Fruit fly (Drosophila melanogaster) whole organism, pupa: ENCODE measurements around the gene hb.

Source experiments
- CG10348 ChIP-seq: fragments of 200-800 bp; sonication (Bioruptor generic); IDR thresholded peaks from 2 replicates; pipeline ENCODE4 v1.3.6; 2022; ENCODE audit warnings: missing biosample characterization, missing genetic modification characterization
- CG12605 ChIP-seq: fragments of 200-800 bp; sonication (Bioruptor generic); IDR thresholded peaks from 2 replicates; pipeline ENCODE4 v1.3.6; 2022; ENCODE audit warnings: missing biosample characterization, missing genetic modification characterization
- CG13204 ChIP-seq: fragments of 200-800 bp; sonication (Bioruptor generic); optimal IDR thresholded peaks from 2 replicates; lab custom pipeline; 2018; ENCODE audit warnings: missing biosample characterization, mild to moderate bottlenecking, missing genetic modification characterization, moderate library complexity
- CG14655 ChIP-seq: fragments of 200-800 bp; sonication (Bioruptor generic); optimal IDR thresholded peaks from 3 replicates; lab custom pipeline; 2017; ENCODE audit warnings: mild to moderate bottlenecking, missing biosample characterization, missing genetic modification reagents, missing genetic modification characterization
- CG15710 ChIP-seq: fragments of 200-800 bp; sonication (Bioruptor generic); optimal IDR thresholded peaks from 2 replicates; lab custom pipeline; 2018; ENCODE audit warnings: missing biosample characterization, mild to moderate bottlenecking, missing genetic modification characterization, moderate library complexity
- CG17806 ChIP-seq: fragments of 200-800 bp; sonication (Bioruptor generic); optimal IDR thresholded peaks from 2 replicates; lab custom pipeline; 2018; ENCODE audit warnings: missing biosample characterization, mild to moderate bottlenecking, missing genetic modification characterization, moderate library complexity
- CG32121 ChIP-seq: fragments of 200-800 bp; sonication (Bioruptor generic); IDR thresholded peaks from 2 replicates; pipeline ENCODE4 v1.3.6; 2022; ENCODE audit warnings: missing biosample characterization, missing genetic modification characterization
- CG34367 ChIP-seq: fragments of 200-800 bp; sonication (Bioruptor generic); optimal IDR thresholded peaks from 2 replicates; lab custom pipeline; 2018; ENCODE audit warnings: missing biosample characterization, mild to moderate bottlenecking, missing genetic modification characterization
- CG4496 ChIP-seq: fragments of 200-800 bp; sonication (Bioruptor generic); IDR thresholded peaks from 3 replicates; pipeline ENCODE4 v1.3.6; 2022; ENCODE audit warnings: missing biosample characterization, missing genetic modification characterization
- CG8159 ChIP-seq: fragments of 200-800 bp; sonication (Bioruptor generic); optimal IDR thresholded peaks from 3 replicates; lab custom pipeline; 2018; ENCODE audit warnings: missing biosample characterization, mild to moderate bottlenecking, missing genetic modification characterization, moderate library complexity
- CG8301 ChIP-seq: fragments of 200-800 bp; sonication (Bioruptor generic); optimal IDR thresholded peaks from 2 replicates; lab custom pipeline; 2018; ENCODE audit warnings: missing biosample characterization, mild to moderate bottlenecking, missing genetic modification characterization
- CG9948 ChIP-seq: fragments of 200-800 bp; sonication (Bioruptor generic); optimal IDR thresholded peaks from 2 replicates; lab custom pipeline; 2018; ENCODE audit warnings: missing biosample characterization, mild to moderate bottlenecking, missing genetic modification characterization, moderate library complexity
- D1 ChIP-seq: fragments of 200-800 bp; sonication (Bioruptor generic); optimal IDR thresholded peaks from 2 replicates; lab custom pipeline; 2018; ENCODE audit warnings: missing biosample characterization, mild to moderate bottlenecking, missing genetic modification characterization, moderate library complexity
- EcR ChIP-seq: fragments of 200-800 bp; sonication (Bioruptor generic); optimal IDR thresholded peaks from 3 replicates; lab custom pipeline; 2019; ENCODE audit warnings: missing biosample characterization, missing genetic modification characterization, mild to moderate bottlenecking, moderate library complexity, missing genetic modification reagents
- Ets98B ChIP-seq: fragments of 200-800 bp; sonication (Bioruptor generic); IDR thresholded peaks from 2 replicates; pipeline ENCODE4 v1.3.6; 2022; ENCODE audit warnings: missing biosample characterization, missing genetic modification characterization
- Pif1A ChIP-seq: fragments of 200-800 bp; sonication (Bioruptor generic); optimal IDR thresholded peaks from 3 replicates; lab custom pipeline; 2016; ENCODE audit warnings: missing biosample characterization, missing genetic modification characterization
- Pif1B ChIP-seq: fragments of 200-800 bp; sonication (Bioruptor generic); optimal IDR thresholded peaks from 3 replicates; lab custom pipeline; 2016; ENCODE audit warnings: missing biosample characterization, missing genetic modification characterization
- Snoo ChIP-seq: fragments of 200-800 bp; sonication (Bioruptor generic); optimal IDR thresholded peaks from 3 replicates; lab custom pipeline; 2017; ENCODE audit warnings: missing biosample characterization, mild to moderate bottlenecking, missing genetic modification characterization, inconsistent platforms
- fd96Ca ChIP-seq: fragments of 200-800 bp; sonication (Bioruptor generic); IDR thresholded peaks from 3 replicates; pipeline ENCODE4 v1.3.6; 2022; ENCODE audit warnings: missing biosample characterization, missing genetic modification characterization
- gl ChIP-seq: fragments of 200-800 bp; sonication (Bioruptor generic); optimal IDR thresholded peaks from 2 replicates; lab custom pipeline; 2018; ENCODE audit warnings: missing biosample characterization, mild to moderate bottlenecking, missing genetic modification characterization
- rn ChIP-seq: fragments of 200-800 bp; sonication (Bioruptor generic); IDR thresholded peaks from 2 replicates; pipeline ENCODE4 v1.3.6; 2022; ENCODE audit warnings: missing biosample characterization, missing genetic modification characterization

hb gene

DNA sequence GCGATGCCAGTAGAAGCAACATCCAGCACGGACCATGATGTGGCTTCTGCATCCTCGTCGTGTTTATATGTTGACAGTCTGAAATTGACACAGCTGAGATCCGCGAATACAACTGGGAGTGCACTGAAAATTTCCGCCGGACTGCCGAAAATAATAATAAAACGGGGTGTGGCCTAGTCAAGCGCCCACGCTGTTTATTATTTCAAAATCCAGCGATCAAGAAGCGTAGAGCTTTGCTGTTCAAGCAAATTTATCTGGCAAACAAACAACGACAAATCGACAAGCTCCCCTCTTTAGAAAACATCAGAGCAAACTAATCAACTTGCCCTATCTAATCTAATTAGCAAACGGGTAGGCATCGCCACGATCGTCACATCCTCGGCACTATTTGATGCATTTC, 43.6 kb downstream of the hb start:
- TF ChIP-seq CG10348 (GFP tag; lab: Robert Waterston, UW) (no peak), D1 (no peak), Ets98B (GFP tag; lab: Robert Waterston, UW) (no peak), fd96Ca (GFP tag; lab: Robert Waterston, UW) (no peak)

DNA sequence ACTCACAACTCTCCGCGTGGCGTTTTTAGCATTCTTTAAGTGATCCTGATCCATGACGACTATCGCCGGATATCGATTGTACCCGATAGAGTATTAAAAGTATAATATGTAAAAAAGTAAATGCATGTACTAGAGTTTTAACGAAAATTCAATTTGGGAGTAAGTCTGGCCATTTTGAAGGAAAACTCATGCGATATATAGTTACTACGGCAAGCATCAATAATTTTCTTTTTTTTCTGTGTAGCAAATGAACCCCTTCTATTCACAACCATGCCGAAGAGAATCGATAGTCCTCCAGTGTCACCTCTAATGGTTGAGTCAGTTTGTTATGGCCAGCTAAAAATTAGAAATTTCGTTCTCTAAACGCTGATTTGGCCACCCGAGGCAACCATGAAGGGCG, 44.9 kb downstream of the hb start, which contains the start of the genes Sys1 and Dhod:
Sys1 (plus strand) TSS at position 91 of the 400 bp plus-strand sequence.
Dhod (minus strand) TSS at position 186 of the 400 bp plus-strand sequence.
- TF ChIP-seq rn, result peak; percentile 59; the same call in 1 of the 2 replicates
- TF ChIP-seq CG4496 (GFP tag; lab: Robert Waterston, UW), result peak; percentile 91
- TF ChIP-seq CG9948 (tag; lab: Kevin White, UChicago), result peak; percentile 25
- TF ChIP-seq CG8159, result peak; percentile 38
- no peak for TF ChIP-seq CG10348 (GFP tag; lab: Robert Waterston, UW)
- TF ChIP-seq Pif1A (GFP tag; lab: Kevin White, UChicago), result peak; percentile 83
- no peak for TF ChIP-seq D1
- no peak; the same call in 1 of the 2 replicates for TF ChIP-seq CG12605
- TF ChIP-seq Snoo (tag; lab: Kevin White, UChicago), result peak; percentile 33
- TF ChIP-seq CG15710 (tag; lab: Kevin White, UChicago), result peak; percentile 53
- TF ChIP-seq Ets98B (GFP tag; lab: Robert Waterston, UW), result peak; percentile 70
- TF ChIP-seq CG13204 (GFP tag; lab: Kevin White, UChicago), result no peak
- TF ChIP-seq CG8301 (tag; lab: Kevin White, UChicago), result peak; percentile 50
- TF ChIP-seq fd96Ca (GFP tag; lab: Robert Waterston, UW), result peak; percentile 69; the same call in 2 of the 3 replicates
- TF ChIP-seq CG14655 (GFP tag; lab: Kevin White, UChicago), result peak; percentile 54
- no peak for TF ChIP-seq EcR (GFP tag; lab: Kevin White, UChicago)
- TF ChIP-seq CG17806 (tag; lab: Kevin White, UChicago), result peak; percentile 61
- TF ChIP-seq CG32121 (GFP tag; lab: Robert Waterston, UW), result peak; percentile 70
- peak; percentile 65 for TF ChIP-seq Pif1B (GFP tag; lab: Kevin White, UChicago)
- TF ChIP-seq CG34367, result no peak
- no peak for TF ChIP-seq gl (tag; lab: Kevin White, UChicago)

dm6 chr3R:8650741-8651140, 46.9 kb downstream of the hb start, which contains the start of the genes Mkk4 and SLIRP2:
Mkk4 (minus strand) TSS chr3R:8650796.
SLIRP2 (plus strand) TSS chr3R:8651084.
- TF ChIP-seq fd96Ca (GFP tag; lab: Robert Waterston, UW) (peak; percentile 99), CG17806 (tag; lab: Kevin White, UChicago) (peak; percentile 99), D1 (no peak), CG4496 (GFP tag; lab: Robert Waterston, UW) (peak; percentile 99), CG9948 (tag; lab: Kevin White, UChicago) (peak; percentile 98), EcR (GFP tag; lab: Kevin White, UChicago) (peak; percentile 50), Snoo (tag; lab: Kevin White, UChicago) (peak; percentile 97), CG13204 (GFP tag; lab: Kevin White, UChicago) (no peak), CG34367 (peak; percentile 99), Ets98B (GFP tag; lab: Robert Waterston, UW) (peak; percentile 99), CG10348 (GFP tag; lab: Robert Waterston, UW) (peak; percentile 93), Pif1B (GFP tag; lab: Kevin White, UChicago) (peak; percentile 99), rn (peak; percentile 97), CG8301 (tag; lab: Kevin White, UChicago) (peak; percentile 99), Pif1A (GFP tag; lab: Kevin White, UChicago) (peak; percentile 99), CG15710 (tag; lab: Kevin White, UChicago) (peak; percentile 99), CG12605 (peak; percentile 98), CG8159 (peak; percentile 99), CG32121 (GFP tag; lab: Robert Waterston, UW) (peak; percentile 98), CG14655 (GFP tag; lab: Kevin White, UChicago) (peak; percentile 99), gl (tag; lab: Kevin White, UChicago) (peak; percentile 93)

dm6 chr3R:8645580-8646220, 51.9 kb downstream of the hb start, which contains the start of gene Cyp313b1:
Cyp313b1 (minus strand) TSS chr3R:8645650.
- TF ChIP-seq Ets98B (GFP tag; lab: Robert Waterston, UW) (no peak), CG32121 (GFP tag; lab: Robert Waterston, UW) (no peak), CG8301 (tag; lab: Kevin White, UChicago) (no peak), EcR (GFP tag; lab: Kevin White, UChicago) (no peak), CG15710 (tag; lab: Kevin White, UChicago) (no peak), D1 (no peak), Snoo (tag; lab: Kevin White, UChicago) (no peak), CG13204 (GFP tag; lab: Kevin White, UChicago) (no peak), CG4496 (GFP tag; lab: Robert Waterston, UW) (no peak), rn (no peak), Pif1A (GFP tag; lab: Kevin White, UChicago) (no peak), CG34367 (no peak), CG8159 (no peak), CG9948 (tag; lab: Kevin White, UChicago) (no peak), CG17806 (tag; lab: Kevin White, UChicago) (no peak), CG10348 (GFP tag; lab: Robert Waterston, UW) (no peak)

- TF ChIP-seq CG4496 (GFP tag; lab: Robert Waterston, UW) (0 out of 3 replicates have a peak, but pooled peaks have one; percentile 21), gl (tag; lab: Kevin White, UChicago) (no peak)
- TF ChIP-seq, all 21 proteins: peak for 1
Observed at dm6 chr3R:8642376-8642966, 55.2 kb downstream of the hb start.
